Worm (Caenorhabditis elegans) whole organism, dauer: Measurements from ENCODE around the gene egl-43.

Experiments
- unc-62 ChIP-seq: sonication (generic microtip); optimal IDR thresholded peaks from 2 replicates; lab custom pipeline; 2017; ENCODE audit warnings: missing biosample characterization, missing genetic modification reagents, missing genetic modification characterization

The egl-43 gene

ce11 chrII:9940430-9940829 is 14.6 kb upstream of the egl-43 start, which contains the start of gene ufd-3:
ufd-3 (plus strand) TSS chrII:9940753.
- no peak for TF ChIP-seq unc-62 (GFP tag; lab: Kevin White, UChicago)

ce11 chrII:9943246-9943645 is 11.7 kb upstream of the egl-43 start:
- TF ChIP-seq unc-62 (GFP tag; lab: Kevin White, UChicago), result no peak

- TF ChIP-seq unc-62 (GFP tag; lab: Kevin White, UChicago), result no peak
Measured at ce11 chrII:9943837-9944236, 11.1 kb upstream of the egl-43 start, which contains the start of gene flad-1. flad-1 (plus strand) TSS chrII:9944137.

ce11 chrII:9948662-9949061 is 6.3 kb upstream of the egl-43 start:
- TF ChIP-seq unc-62 (GFP tag; lab: Kevin White, UChicago), result no peak

- no peak for TF ChIP-seq unc-62 (GFP tag; lab: Kevin White, UChicago)
Measured at ce11 chrII:9951846-9952245, 3.1 kb upstream of the egl-43 start.

- TF ChIP-seq unc-62 (GFP tag; lab: Kevin White, UChicago), result no peak
Measured at ce11 chrII:9956116-9956515, 1.1 kb downstream of the egl-43 start.

- TF ChIP-seq unc-62 (GFP tag; lab: Kevin White, UChicago), result no peak
Measured at ce11 chrII:9960127-9960526, 5.1 kb downstream of the egl-43 start.

- no peak for TF ChIP-seq unc-62 (GFP tag; lab: Kevin White, UChicago)
Measured at ce11 chrII:9963808-9964207, 8.8 kb downstream of the egl-43 start.

- no peak for TF ChIP-seq unc-62 (GFP tag; lab: Kevin White, UChicago)
Measured at ce11 chrII:9965325-9965724, 10.3 kb downstream of the egl-43 start.

- no peak for TF ChIP-seq unc-62 (GFP tag; lab: Kevin White, UChicago)
Measured at ce11 chrII:9966954-9967353, 12.0 kb downstream of the egl-43 start, which contains the start of gene dtmk-1. dtmk-1 (minus strand) TSS chrII:9967099.

- TF ChIP-seq unc-62 (GFP tag; lab: Kevin White, UChicago), result no peak
Measured at ce11 chrII:9967999-9968706, 13.2 kb downstream of the egl-43 start, which contains the start of the genes R53.4 and psf-1. R53.4 (minus strand) TSS chrII:9968049. psf-1 (plus strand) TSS chrII:9968673.

- no peak for TF ChIP-seq unc-62 (GFP tag; lab: Kevin White, UChicago)
Measured at ce11 chrII:9970438-9971092, 15.6 kb downstream of the egl-43 start, which contains the start of gene R53.5. R53.5 (minus strand) TSS chrII:9970488.

- TF ChIP-seq unc-62 (GFP tag; lab: Kevin White, UChicago), result no peak
Measured at ce11 chrII:9974210-9974609, 19.2 kb downstream of the egl-43 start.

- no peak for TF ChIP-seq unc-62 (GFP tag; lab: Kevin White, UChicago)
Measured at ce11 chrII:9974967-9975366, 20.0 kb downstream of the egl-43 start, which contains the start of gene aakg-5. aakg-5 (minus strand) TSS chrII:9975125.

ce11 chrII:9976405-9976804 is 21.4 kb downstream of the egl-43 start, which contains the start of gene R53.8:
R53.8 (plus strand) TSS chrII:9976705.
- no peak for TF ChIP-seq unc-62 (GFP tag; lab: Kevin White, UChicago)

ce11 chrII:9980077-9980631 is 25.2 kb downstream of the egl-43 start, which contains the start of gene ZK892.6:
ZK892.6 (minus strand) TSS chrII:9980127.
- no peak for TF ChIP-seq unc-62 (GFP tag; lab: Kevin White, UChicago)
